Worm (Caenorhabditis elegans) whole organism, L4 larva: ENCODE results near the gene cal-5.
A peak's percentile ranks its signal among the peaks of the same experiment; 100 is the strongest.

Experiments used
- F10B5.3 ChIP-seq: sonication (generic microtip); optimal IDR thresholded peaks from 2 replicates; lab custom pipeline; 2016; ENCODE audit warnings: mild to moderate bottlenecking, missing genetic modification characterization, missing compliant biosample characterization
- F26F4.8 ChIP-seq: fragments of 200-800 bp; sonication (Bioruptor generic); conservative IDR thresholded peaks from 2 replicates; pipeline ENCODE4 v1.3.6; 2022; ENCODE audit warnings: missing genetic modification characterization, missing compliant biosample characterization
- F44E2.7 ChIP-seq: fragments of 200-800 bp; sonication (Bioruptor generic); IDR thresholded peaks from 2 replicates; pipeline ENCODE4 v2.1.2; 2022; ENCODE audit warnings: missing genetic modification characterization, missing compliant biosample characterization
- F49E8.2 ChIP-seq: sonication (generic microtip); optimal IDR thresholded peaks from 2 replicates; lab custom pipeline; 2016; ENCODE audit warnings: missing compliant biosample characterization, mild to moderate bottlenecking, missing genetic modification characterization, borderline replicate concordance
- T20F7.1 ChIP-seq: fragments of 200-800 bp; sonication (Bioruptor generic); optimal IDR thresholded peaks from 2 replicates; lab custom pipeline; 2018; ENCODE audit warnings: mild to moderate bottlenecking, missing genetic modification characterization, missing compliant biosample characterization
- Y105C5A.15 ChIP-seq: fragments of 200-800 bp; sonication (Bioruptor generic); IDR thresholded peaks from 2 replicates; pipeline ENCODE4 v1.3.6; 2022; ENCODE audit warnings: missing genetic modification characterization, missing compliant biosample characterization
- Y48G9A.11 ChIP-seq: fragments of 200-800 bp; sonication (Bioruptor generic); IDR thresholded peaks from 2 replicates; pipeline ENCODE4 v1.3.6; 2022; ENCODE audit warnings: missing genetic modification reagents, missing genetic modification characterization, missing compliant biosample characterization
- Y5F2A.4 ChIP-seq: fragments of 200-800 bp; sonication (Bioruptor generic); optimal IDR thresholded peaks from 2 replicates; lab custom pipeline; 2018; ENCODE audit warnings: mild to moderate bottlenecking, missing genetic modification characterization, missing compliant biosample characterization
- ZK337.2 ChIP-seq: fragments of 200-800 bp; sonication (Bioruptor generic); IDR thresholded peaks from 2 replicates; pipeline ENCODE4 v1.3.6; 2022; ENCODE audit warnings: missing genetic modification reagents, missing genetic modification characterization, missing compliant biosample characterization
- ZK546.5 ChIP-seq, 2 experiments: sonication (generic microtip); optimal IDR thresholded peaks; 2 replicates each; lab custom pipeline; 2017; ENCODE audit warnings: missing biosample characterization in 2 of 2, missing genetic modification characterization in 2 of 2
- aha-1 ChIP-seq: fragments of 150-350 bp; peaks from one replicate; lab custom pipeline; 2014; ENCODE audit warnings: missing biosample characterization, missing genetic modification characterization
- arid-1 ChIP-seq: fragments of 200-800 bp; sonication (Bioruptor generic); conservative IDR thresholded peaks from 2 replicates; pipeline ENCODE4 v1.3.6; 2022; ENCODE audit warnings: missing genetic modification reagents, missing genetic modification characterization, missing compliant biosample characterization
- attf-4 ChIP-seq: sonication (generic microtip); optimal IDR thresholded peaks from 3 replicates; lab custom pipeline; 2017; ENCODE audit warnings: missing biosample characterization, missing genetic modification characterization
- ceh-62 ChIP-seq: sonication (generic microtip); optimal IDR thresholded peaks from 2 replicates; lab custom pipeline; 2017; ENCODE audit warnings: missing biosample characterization, missing genetic modification characterization
- ceh-82 ChIP-seq: sonication (generic microtip); optimal IDR thresholded peaks from 2 replicates; lab custom pipeline; 2017; ENCODE audit warnings: missing biosample characterization, missing genetic modification characterization
- daf-16 ChIP-seq, 3 experiments: sonication (generic microtip); optimal IDR thresholded peaks; 2 replicates each; lab custom pipeline; 2016 to 2017; ENCODE audit warnings: missing genetic modification characterization in 3 of 3, missing genetic modification reagents in 3 of 3, mild to moderate bottlenecking in 2 of 3, missing compliant biosample characterization in 2 of 3, missing biosample characterization in 1 of 3, moderate library complexity in 1 of 3
- daf-19 ChIP-seq: fragments of 200-800 bp; sonication (Bioruptor generic); conservative IDR thresholded peaks from 2 replicates; pipeline ENCODE4 v1.3.6; 2022; ENCODE audit warnings: missing genetic modification characterization, missing compliant biosample characterization
- dmd-8 ChIP-seq: fragments of 200-800 bp; sonication (Bioruptor generic); IDR thresholded peaks from 2 replicates; pipeline ENCODE4 v1.3.6; 2022; ENCODE audit warnings: missing genetic modification characterization, missing compliant biosample characterization
- dve-1 ChIP-seq: sonication (generic microtip); optimal IDR thresholded peaks from 2 replicates; lab custom pipeline; 2017; ENCODE audit warnings: antibody characterized with exemption, mild to moderate bottlenecking, missing genetic modification characterization, missing compliant biosample characterization; ENCODE audit not compliant: insufficient read depth
- fkh-10 ChIP-seq: fragments of 150-350 bp; optimal IDR thresholded peaks from 2 replicates; lab custom pipeline; 2014; ENCODE audit warnings: missing biosample characterization, missing genetic modification reagents, missing genetic modification characterization
- hif-1 ChIP-seq, 2 experiments: sonication (generic microtip); optimal IDR thresholded peaks; 2 replicates each; lab custom pipeline; 2016 to 2017; ENCODE audit warnings: missing compliant biosample characterization in 2 of 2, missing genetic modification characterization in 2 of 2, missing genetic modification reagents in 2 of 2, missing genotype in 2 of 2, mild to moderate bottlenecking in 1 of 2
- hlh-30 ChIP-seq: sonication (generic microtip); optimal IDR thresholded peaks from 2 replicates; lab custom pipeline; 2017; ENCODE audit warnings: antibody characterized with exemption, mild to moderate bottlenecking, missing genetic modification characterization, missing compliant biosample characterization; ENCODE audit not compliant: insufficient read depth
- hmg-1.1 ChIP-seq: fragments of 200-800 bp; sonication (Bioruptor generic); IDR thresholded peaks from 2 replicates; pipeline ENCODE4 v1.3.6; 2022; ENCODE audit warnings: missing genetic modification reagents, missing genetic modification characterization, missing compliant biosample characterization
- jun-1 ChIP-seq: fragments of 150-350 bp; optimal IDR thresholded peaks from 2 replicates; lab custom pipeline; 2014; ENCODE audit warnings: missing biosample characterization, missing genetic modification reagents, missing genetic modification characterization
- lin-1 ChIP-seq: fragments of 200-800 bp; sonication (Bioruptor generic); IDR thresholded peaks from 2 replicates; pipeline ENCODE4 v1.3.6; 2022; ENCODE audit warnings: missing genetic modification reagents, missing genetic modification characterization, missing compliant biosample characterization
- lin-29 ChIP-seq: fragments of 200-800 bp; sonication (Bioruptor generic); IDR thresholded peaks from 2 replicates; pipeline ENCODE4 v1.3.6; 2022; ENCODE audit warnings: missing genetic modification reagents, missing genetic modification characterization, missing compliant biosample characterization
- lin-39 ChIP-seq: fragments of 150-350 bp; optimal IDR thresholded peaks from 2 replicates; lab custom pipeline; 2014; ENCODE audit warnings: missing biosample characterization, missing genetic modification reagents, missing genetic modification characterization
- lsy-2 ChIP-seq, 2 experiments: fragments of 150-350 bp in 1 of 2; sonication (generic microtip) in 1 of 2; optimal IDR thresholded peaks; 2 replicates each; lab custom pipeline; 2014 to 2017; ENCODE audit warnings: missing biosample characterization in 2 of 2, missing genetic modification characterization in 2 of 2
- mep-1 ChIP-seq: fragments of 150-350 bp; sonication (generic microtip); optimal IDR thresholded peaks from 3 replicates; lab custom pipeline; 2014; ENCODE audit warnings: missing biosample characterization, missing genetic modification characterization
- mes-2 ChIP-seq: sonication (generic microtip); optimal IDR thresholded peaks from 2 replicates; lab custom pipeline; 2016; ENCODE audit warnings: missing genotype, mild to moderate bottlenecking, missing genetic modification characterization, missing compliant biosample characterization; ENCODE audit not compliant: poor library complexity, severe bottlenecking
- mxl-2 ChIP-seq: fragments of 200-800 bp; sonication (Bioruptor generic); conservative IDR thresholded peaks from 2 replicates; pipeline ENCODE4 v1.3.6; 2022; ENCODE audit warnings: missing genetic modification reagents, missing genetic modification characterization, missing compliant biosample characterization
- mxl-3 ChIP-seq: fragments of 200-800 bp; sonication (Bioruptor generic); optimal IDR thresholded peaks from 2 replicates; lab custom pipeline; 2018; ENCODE audit warnings: mild to moderate bottlenecking, missing genetic modification characterization, missing compliant biosample characterization
- nhr-102 ChIP-seq: sonication (generic microtip); optimal IDR thresholded peaks from 2 replicates; lab custom pipeline; 2016; ENCODE audit warnings: mild to moderate bottlenecking, missing genetic modification characterization, moderate library complexity, missing compliant biosample characterization
- nhr-41 ChIP-seq: fragments of 200-800 bp; sonication (Bioruptor generic); IDR thresholded peaks from 2 replicates; pipeline ENCODE4 v1.3.6; 2022; ENCODE audit warnings: missing genetic modification reagents, missing genetic modification characterization, missing compliant biosample characterization
- nhr-6 ChIP-seq: fragments of 150-350 bp; optimal IDR thresholded peaks from 2 replicates; lab custom pipeline; 2014; ENCODE audit warnings: missing biosample characterization, missing genetic modification characterization
- nhr-76 ChIP-seq: fragments of 150-350 bp; optimal IDR thresholded peaks from 2 replicates; lab custom pipeline; 2014; ENCODE audit warnings: missing biosample characterization, missing genetic modification characterization
- php-3 ChIP-seq: fragments of 200-800 bp; sonication (Bioruptor generic); IDR thresholded peaks from 2 replicates; pipeline ENCODE4 v1.3.6; 2022; ENCODE audit warnings: missing genetic modification reagents, missing genetic modification characterization, missing compliant biosample characterization
- saeg-2 ChIP-seq: fragments of 200-800 bp; sonication (Bioruptor generic); IDR thresholded peaks from 2 replicates; pipeline ENCODE4 v1.3.6; 2022; ENCODE audit warnings: missing genetic modification reagents, missing genetic modification characterization, missing compliant biosample characterization
- sdz-12 ChIP-seq: fragments of 200-800 bp; sonication (Bioruptor generic); optimal IDR thresholded peaks from 2 replicates; lab custom pipeline; 2018; ENCODE audit warnings: mild to moderate bottlenecking, missing genetic modification characterization, missing compliant biosample characterization
- skn-1 ChIP-seq: fragments of 150-350 bp; optimal IDR thresholded peaks from 2 replicates; lab custom pipeline; 2014; ENCODE audit warnings: missing biosample characterization, missing genetic modification characterization
- spr-1 ChIP-seq: sonication (generic microtip); optimal IDR thresholded peaks from 2 replicates; lab custom pipeline; 2016; ENCODE audit warnings: mild to moderate bottlenecking, missing genetic modification characterization, missing compliant biosample characterization
- spr-3 ChIP-seq: fragments of 200-800 bp; sonication (Bioruptor generic); optimal IDR thresholded peaks from 2 replicates; lab custom pipeline; 2018; ENCODE audit warnings: mild to moderate bottlenecking, missing genetic modification characterization, missing compliant biosample characterization
- tra-1 ChIP-seq: fragments of 200-800 bp; sonication (Bioruptor generic); IDR thresholded peaks from 2 replicates; pipeline ENCODE4 v1.3.6; 2022; ENCODE audit warnings: missing genetic modification reagents, missing genetic modification characterization, missing compliant biosample characterization
- unc-130 ChIP-seq: sonication (generic microtip); optimal IDR thresholded peaks from 2 replicates; lab custom pipeline; 2016; ENCODE audit warnings: missing genetic modification reagents, missing genetic modification characterization, missing compliant biosample characterization
- unc-62 ChIP-seq, 3 experiments: fragments of 150-350 bp in 1 of 3; sonication (generic microtip); optimal IDR thresholded peaks in 2 of 3; peaks in 1 of 3; 1 replicate in 1 of 3; 2 replicates in 2 of 3; lab custom pipeline; 2014 to 2017; ENCODE audit warnings: missing biosample characterization in 3 of 3, missing genetic modification characterization in 3 of 3, missing genetic modification reagents in 3 of 3, missing genotype in 1 of 3
- vab-7 ChIP-seq: fragments of 200-800 bp; sonication (Bioruptor generic); IDR thresholded peaks from 2 replicates; pipeline ENCODE4 v1.3.6; 2022; ENCODE audit warnings: missing genetic modification reagents, missing genetic modification characterization, missing compliant biosample characterization
- zag-1 ChIP-seq: fragments of 150-350 bp; optimal IDR thresholded peaks from 2 replicates; lab custom pipeline; 2014; ENCODE audit warnings: missing biosample characterization, missing genetic modification characterization
- zip-11 ChIP-seq: fragments of 200-800 bp; sonication (Bioruptor generic); IDR thresholded peaks from 2 replicates; pipeline ENCODE4 v1.3.6; 2022; ENCODE audit warnings: missing genetic modification characterization, missing compliant biosample characterization

The cal-5 gene

DNA sequence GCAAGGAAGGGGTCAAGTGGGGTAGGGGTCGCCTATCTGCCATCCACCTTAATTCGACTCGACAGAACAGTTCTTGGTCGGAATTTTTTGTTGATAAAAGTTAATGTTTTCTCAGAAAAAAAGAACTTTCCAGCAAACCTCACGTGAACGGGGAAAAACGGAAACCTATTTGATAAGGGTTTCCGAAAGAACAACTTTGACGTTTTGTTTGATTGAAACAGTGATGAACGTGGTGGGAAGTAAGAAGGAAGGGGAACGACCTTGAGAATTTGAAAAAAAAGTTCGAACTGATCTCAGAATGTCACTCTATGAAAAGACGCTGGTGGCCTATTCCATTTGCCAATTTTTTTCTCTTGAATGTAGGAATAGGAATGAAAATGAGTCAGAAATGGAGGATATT is 44.6 kb upstream of the cal-5 start (continued):
- TF ChIP-seq mes-2 (tag; lab: Kevin White, UChicago) (no peak), F49E8.2 (tag; lab: Kevin White, UChicago) (no peak), zag-1 (no peak), lin-1 (GFP tag; lab: Robert Waterston, UW) (peak; percentile 81), vab-7 (GFP tag; lab: Robert Waterston, UW) (no peak), ceh-62 (tag; lab: Kevin White, UChicago) (no peak)

- TF ChIP-seq ZK546.5 (tag; optimal IDR thresholded peaks at IDR 0.05; lab: Kevin White, UChicago) = no peak
- TF ChIP-seq ceh-82 (tag; lab: Kevin White, UChicago) = no peak
- TF ChIP-seq nhr-102 (tag; lab: Kevin White, UChicago) = no peak
- no peak for TF ChIP-seq ceh-62 (tag; lab: Kevin White, UChicago)
- no peak for TF ChIP-seq fkh-10
- no peak for TF ChIP-seq dve-1 (tag; lab: Kevin White, UChicago)
- TF ChIP-seq nhr-6 (tag; lab: Kevin White, UChicago) = no peak
- TF ChIP-seq dmd-8 (GFP tag; lab: Robert Waterston, UW) = no peak
- no peak for TF ChIP-seq F44E2.7 (GFP tag; lab: Robert Waterston, UW)
- TF ChIP-seq spr-3 (GFP tag; lab: Kevin White, UChicago) = no peak
- no peak for TF ChIP-seq T20F7.1 (GFP tag; lab: Kevin White, UChicago)
- TF ChIP-seq hmg-1.1 (GFP tag; lab: Robert Waterston, UW) = peak; percentile 47; the same call in 1 of the 2 replicates
- no peak for TF ChIP-seq hif-1 (tag; optimal IDR thresholded peaks at IDR 0.05; lab: Kevin White, UChicago)
- TF ChIP-seq jun-1 (tag; lab: Kevin White, UChicago) = no peak
- no peak for TF ChIP-seq saeg-2
- no peak for TF ChIP-seq arid-1 (GFP tag; lab: Robert Waterston, UW)
- no peak for TF ChIP-seq lin-29 (GFP tag; lab: Robert Waterston, UW)
- no peak for TF ChIP-seq F26F4.8 (GFP tag; lab: Robert Waterston, UW)
- TF ChIP-seq lsy-2 (tag; optimal IDR thresholded peaks at IDR 0.05; lab: Kevin White, UChicago) = peak in 1 of 2 experiments; percentile 39
- TF ChIP-seq nhr-76 (tag; lab: Kevin White, UChicago) = no peak
- no peak for TF ChIP-seq unc-130 (GFP tag; lab: Kevin White, UChicago)
- no peak for TF ChIP-seq php-3 (GFP tag; lab: Robert Waterston, UW)
- TF ChIP-seq F10B5.3 (tag; lab: Kevin White, UChicago) = no peak
- TF ChIP-seq ZK337.2 (GFP tag; lab: Robert Waterston, UW) = no peak
- TF ChIP-seq skn-1 = no peak
- no peak for TF ChIP-seq lin-39
- TF ChIP-seq attf-4 = no peak
- peak in 1 of 2 experiments; percentile 98 for TF ChIP-seq unc-62 (GFP tag; optimal IDR thresholded peaks at IDR 0.05 in 1 of 2; lab: Kevin White, UChicago)
- TF ChIP-seq unc-62 (tag; optimal IDR thresholded peaks at IDR 0.05; lab: Kevin White, UChicago) = no peak
- TF ChIP-seq Y48G9A.11 (GFP tag; lab: Robert Waterston, UW) = no peak
- peak; percentile 91 for TF ChIP-seq aha-1
- TF ChIP-seq nhr-41 (GFP tag; lab: Robert Waterston, UW) = no peak
- TF ChIP-seq mes-2 (tag; lab: Kevin White, UChicago) = no peak
- no peak for TF ChIP-seq Y105C5A.15 (GFP tag; lab: Robert Waterston, UW)
- TF ChIP-seq hlh-30 (tag; lab: Kevin White, UChicago) = peak; percentile 78
- no peak for TF ChIP-seq daf-19 (GFP tag; lab: Robert Waterston, UW)
- TF ChIP-seq F49E8.2 (tag; lab: Kevin White, UChicago) = no peak
- no peak for TF ChIP-seq tra-1 (GFP tag; lab: Robert Waterston, UW)
- TF ChIP-seq daf-16 (GFP tag; optimal IDR thresholded peaks at IDR 0.05; lab: Kevin White, UChicago) = no peak
- TF ChIP-seq daf-16 (tag; optimal IDR thresholded peaks at IDR 0.05; lab: Kevin White, UChicago) = no peak
- TF ChIP-seq mxl-2 = no peak
- 0 out of 2 replicates have a peak, but pooled peaks have one; percentile 22 for TF ChIP-seq vab-7 (GFP tag; lab: Robert Waterston, UW)
- no peak for TF ChIP-seq Y5F2A.4
- TF ChIP-seq spr-1 (tag; lab: Kevin White, UChicago) = no peak
- no peak for TF ChIP-seq sdz-12
- no peak for TF ChIP-seq zip-11 (GFP tag; lab: Robert Waterston, UW)
- peak; percentile 34 for TF ChIP-seq mep-1 (tag; lab: Kevin White, UChicago)
- TF ChIP-seq mxl-3 (GFP tag; lab: Kevin White, UChicago) = no peak
These were observed 44.0 kb upstream of the cal-5 start for ce11 chrX:5121789-5122188.
